Worm (Caenorhabditis elegans): ENCODE results near the gene chil-7.
A peak's percentile ranks its signal among the peaks of the same experiment; 100 is the strongest.

The chil-7 gene

DNA sequence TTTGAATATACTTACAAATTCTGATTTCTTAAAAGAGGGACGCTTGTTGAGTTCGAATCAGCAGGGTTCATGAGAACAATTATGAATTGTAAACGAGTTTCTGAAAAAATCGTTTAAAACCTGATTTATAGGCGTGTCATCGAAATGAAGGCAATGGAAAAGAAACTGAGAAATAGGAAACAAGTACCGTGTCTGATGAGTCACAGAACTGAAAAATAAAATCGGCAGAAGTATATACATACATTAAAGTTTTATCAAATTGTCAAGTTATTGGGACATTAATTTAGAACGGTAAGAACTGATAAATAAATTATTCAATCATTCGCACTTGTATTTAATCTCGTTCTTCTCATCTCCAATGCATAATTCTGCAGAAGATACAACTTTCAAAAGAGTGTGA is 25.7 kb downstream of the chil-7 start, which contains the start of gene chil-9:
Gene chil-9 (minus strand): TSS at position 101 of the 400 bp plus-strand sequence.
- no peak for TF ChIP-seq nhr-2 (tag; optimal IDR thresholded peaks at IDR 0.05)
- TF ChIP-seq elt-1 (tag; optimal IDR thresholded peaks at IDR 0.05; ENCODE audit: borderline replicate concordance, insufficient read depth) = no peak
- TF ChIP-seq drap-1 (GFP tag; optimal IDR thresholded peaks at IDR 0.05) = no peak
- TF ChIP-seq ces-1 (GFP tag; optimal IDR thresholded peaks at IDR 0.05) = no peak

DNA sequence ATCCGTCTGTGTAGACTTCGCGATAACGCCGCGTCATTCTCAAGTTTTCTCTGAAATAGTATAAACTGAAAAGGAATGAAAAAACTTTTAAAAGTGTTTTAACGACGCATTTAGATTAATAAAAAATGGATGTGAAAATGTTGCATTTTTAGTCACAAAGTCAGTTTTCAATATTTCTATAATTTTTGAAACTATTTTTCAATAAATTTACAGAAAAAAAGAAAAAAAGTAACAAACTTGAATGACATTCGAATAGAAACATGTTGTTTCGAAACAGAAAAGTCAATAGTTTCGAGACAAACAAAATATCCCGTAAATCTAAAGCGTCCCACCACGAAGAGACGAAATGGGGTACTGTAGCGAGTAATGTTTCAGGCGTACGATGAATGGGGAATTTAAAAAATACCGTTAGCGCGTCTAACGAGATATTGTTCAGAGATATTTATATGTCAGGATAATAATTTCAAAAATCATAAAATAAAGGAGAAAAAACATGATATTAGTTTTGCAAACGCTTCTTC is 28.9 kb downstream of the chil-7 start, which contains the start of gene rnh-1.2:
Gene rnh-1.2 (minus strand): TSS at position 51 of the 521 bp plus-strand sequence.
- TF ChIP-seq ceh-43 (GFP tag; optimal IDR thresholded peaks at IDR 0.05) (no peak), cnd-1 (tag; optimal IDR thresholded peaks at IDR 0.05) (no peak), M03D4.4 (tag; optimal IDR thresholded peaks at IDR 0.05) (no peak), ceh-39 (tag; optimal IDR thresholded peaks at IDR 0.05) (no peak), nhr-2 (tag; optimal IDR thresholded peaks at IDR 0.05) (no peak)

DNA sequence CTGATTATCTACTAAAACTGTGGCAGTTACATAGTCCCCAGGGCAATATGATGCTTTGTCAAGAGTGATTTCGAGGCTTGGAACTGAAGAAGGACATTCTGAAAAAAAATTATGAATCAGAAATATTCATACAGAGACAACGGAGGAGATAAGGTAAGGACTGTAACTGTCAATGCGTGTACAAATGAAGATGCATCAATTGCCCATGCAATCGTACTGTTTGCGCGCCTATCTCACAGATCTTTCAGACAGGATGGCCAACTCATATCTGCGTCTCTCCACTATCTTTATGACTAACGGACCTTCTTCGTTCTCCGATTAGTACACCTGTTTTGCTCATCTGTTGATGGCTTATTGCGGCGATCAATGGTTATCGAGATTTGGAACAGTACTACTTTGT is 30.7 kb downstream of the chil-7 start, which contains the start of gene ZK938.11:
Gene ZK938.11 (minus strand): TSS at position 101 of the 400 bp plus-strand sequence.
- TF ChIP-seq elt-1 (tag; optimal IDR thresholded peaks at IDR 0.05; ENCODE audit: borderline replicate concordance, insufficient read depth) = peak; percentile 87
- TF ChIP-seq flh-1 (GFP tag; optimal IDR thresholded peaks at IDR 0.05) = no peak

DNA sequence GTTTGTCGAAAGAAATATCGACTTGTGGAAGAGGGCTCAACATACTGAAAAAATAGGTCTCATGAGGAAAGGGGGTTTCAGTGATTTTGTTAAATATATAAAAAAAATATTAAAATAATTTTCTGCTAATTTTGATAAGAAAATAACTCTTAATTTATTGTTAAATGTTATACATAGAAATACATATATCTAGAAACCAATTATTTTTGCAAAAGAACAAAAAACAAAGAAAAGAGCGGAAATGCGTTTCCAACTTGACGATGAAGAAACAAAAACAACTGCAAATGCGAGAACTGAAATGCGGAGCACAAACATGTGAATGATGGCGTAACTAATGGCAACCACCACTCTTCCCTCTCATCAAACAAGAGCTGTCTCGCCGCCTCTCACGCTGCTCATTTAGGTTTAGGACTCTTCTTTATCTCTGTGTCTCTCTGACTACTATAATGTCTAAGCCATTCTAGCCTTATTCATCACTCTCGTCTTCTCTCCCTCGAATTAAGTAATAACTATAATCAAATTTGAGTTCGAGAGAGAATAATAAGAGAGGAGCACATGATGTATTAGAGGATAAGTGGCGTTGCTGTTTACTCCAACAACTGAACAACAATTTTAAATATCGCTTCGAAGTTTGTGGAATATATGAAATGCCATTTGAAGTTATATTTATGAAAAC is 32.6 kb downstream of the chil-7 start, which contains the start of gene arrd-4:
Gene arrd-4 (minus strand): TSS at position 51 of the 676 bp plus-strand sequence.
- TF ChIP-seq ces-1 (GFP tag; optimal IDR thresholded peaks at IDR 0.05) = peak; percentile 99
- TF ChIP-seq nhr-12 (tag; optimal IDR thresholded peaks at IDR 0.05) = no peak
- TF ChIP-seq nhr-2 (tag; optimal IDR thresholded peaks at IDR 0.05) = no peak

DNA sequence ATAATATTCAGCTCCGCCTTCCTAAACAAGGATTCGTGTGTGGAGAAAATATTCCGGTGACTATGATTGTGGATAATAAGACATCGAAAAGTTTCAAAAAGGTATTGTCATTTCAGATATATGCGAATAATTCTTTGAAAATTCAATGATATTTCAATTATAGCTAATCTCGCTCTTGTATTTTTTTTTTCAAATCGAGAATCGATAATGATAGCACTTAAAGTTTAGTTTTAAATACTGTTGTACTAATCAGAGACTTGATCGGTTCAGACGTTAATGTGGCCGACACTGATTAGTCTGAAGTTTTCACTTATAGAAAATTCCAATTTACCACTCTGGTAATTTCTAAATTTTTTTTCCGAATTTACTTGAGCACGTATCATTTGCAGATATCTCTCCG is 35.0 kb downstream of the chil-7 start:
- TF ChIP-seq mep-1 (tag; optimal IDR thresholded peaks at IDR 0.05) (no peak), tbx-8 (GFP tag; optimal IDR thresholded peaks at IDR 0.05) (no peak), ceh-83 (GFP tag; optimal IDR thresholded peaks at IDR 0.05) (no peak), lin-32 (GFP tag; optimal IDR thresholded peaks at IDR 0.05) (no peak), snpc-4 (tag; optimal IDR thresholded peaks at IDR 0.05) (no peak), unc-62 (GFP tag; optimal IDR thresholded peaks at IDR 0.05) (no peak), lsy-2 (tag; optimal IDR thresholded peaks at IDR 0.05) (no peak), sptf-1 (tag; optimal IDR thresholded peaks at IDR 0.05) (no peak), bed-3 (GFP tag; optimal IDR thresholded peaks at IDR 0.05) (no peak), elt-3 (tag; optimal IDR thresholded peaks at IDR 0.05) (no peak), lin-13 (tag; optimal IDR thresholded peaks at IDR 0.05) (no peak), M03D4.4 (tag; optimal IDR thresholded peaks at IDR 0.05) (no peak), nhr-237 (tag; optimal IDR thresholded peaks at IDR 0.05) (no peak), hlh-1 (tag; optimal IDR thresholded peaks at IDR 0.05) (no peak), nhr-28 (tag; optimal IDR thresholded peaks at IDR 0.05) (no peak), ces-1 (GFP tag; optimal IDR thresholded peaks at IDR 0.05) (no peak)

DNA sequence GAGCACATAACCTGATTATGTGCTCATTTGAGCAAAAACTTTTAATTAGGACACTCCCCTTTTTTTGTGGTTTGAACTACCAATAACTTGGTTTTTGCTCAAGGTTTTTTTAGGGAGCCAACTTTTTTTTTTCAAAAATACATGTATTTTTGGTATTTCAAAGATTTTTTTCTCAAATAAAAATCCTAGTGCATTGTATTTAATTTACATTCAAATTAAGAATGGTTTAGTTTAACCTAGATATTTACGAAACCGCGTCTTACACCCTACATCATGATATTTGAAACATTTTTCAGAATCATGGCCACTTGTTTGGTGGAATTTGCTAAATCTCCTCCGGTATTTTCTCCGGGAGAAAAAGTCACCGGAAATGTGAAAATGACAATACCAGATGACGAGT is 36.1 kb downstream of the chil-7 start, which contains the start of gene arrd-5:
Gene arrd-5 (plus strand): TSS at position 301 of the 400 bp plus-strand sequence.
- no peak for TF ChIP-seq ceh-39 (tag; optimal IDR thresholded peaks at IDR 0.05)
- no peak for TF ChIP-seq unc-62 (GFP tag; optimal IDR thresholded peaks at IDR 0.05)
- no peak for TF ChIP-seq nhr-237 (tag; optimal IDR thresholded peaks at IDR 0.05)
- no peak for TF ChIP-seq hlh-1 (tag; optimal IDR thresholded peaks at IDR 0.05)
- TF ChIP-seq elt-1 (tag; optimal IDR thresholded peaks at IDR 0.05; ENCODE audit: borderline replicate concordance, insufficient read depth) = no peak
- TF ChIP-seq ham-2 (GFP tag; optimal IDR thresholded peaks at IDR 0.05) = no peak
- TF ChIP-seq snpc-4 (tag; optimal IDR thresholded peaks at IDR 0.05) = no peak
- TF ChIP-seq nhr-12 (tag; optimal IDR thresholded peaks at IDR 0.05) = no peak
- no peak for TF ChIP-seq ceh-83 (GFP tag; optimal IDR thresholded peaks at IDR 0.05)
- no peak for TF ChIP-seq lin-13 (tag; optimal IDR thresholded peaks at IDR 0.05)
- no peak for TF ChIP-seq zip-8 (tag; optimal IDR thresholded peaks at IDR 0.05)
- no peak for TF ChIP-seq nhr-28 (tag; optimal IDR thresholded peaks at IDR 0.05)
- TF ChIP-seq mab-5 (tag; optimal IDR thresholded peaks at IDR 0.05) = no peak
- no peak for TF ChIP-seq unc-120 (tag; optimal IDR thresholded peaks at IDR 0.05; ENCODE audit: poor library complexity, severe bottlenecking)
- TF ChIP-seq unc-39 (tag; optimal IDR thresholded peaks at IDR 0.05) = no peak
- TF ChIP-seq M03D4.4 (tag; optimal IDR thresholded peaks at IDR 0.05) = no peak
- TF ChIP-seq ces-1 (GFP tag; optimal IDR thresholded peaks at IDR 0.05) = no peak
- TF ChIP-seq drap-1 (GFP tag; optimal IDR thresholded peaks at IDR 0.05) = no peak
- no peak for TF ChIP-seq bed-3 (GFP tag; optimal IDR thresholded peaks at IDR 0.05)
- TF ChIP-seq lin-32 (GFP tag; optimal IDR thresholded peaks at IDR 0.05) = no peak
